Worm (Caenorhabditis elegans): ENCODE results near the gene K01A2.10.

The K01A2.10 gene

ce11 chrII:323048-323776, at the start of gene K01A2.10:
TSS of gene K01A2.10 (minus strand) at chrII:323098.
- TF ChIP-seq ets-7 (tag; optimal IDR thresholded peaks at IDR 0.05) (no peak), hmg-4 (GFP tag; optimal IDR thresholded peaks at IDR 0.05) (peak; percentile 45), tbx-37 (GFP tag; conservative IDR thresholded peaks at IDR 0.05) (no peak), aly-1 (tag; optimal IDR thresholded peaks at IDR 0.05) (no peak), ama-1 (optimal IDR thresholded peaks at IDR 0.05) (no peak)

DNA sequence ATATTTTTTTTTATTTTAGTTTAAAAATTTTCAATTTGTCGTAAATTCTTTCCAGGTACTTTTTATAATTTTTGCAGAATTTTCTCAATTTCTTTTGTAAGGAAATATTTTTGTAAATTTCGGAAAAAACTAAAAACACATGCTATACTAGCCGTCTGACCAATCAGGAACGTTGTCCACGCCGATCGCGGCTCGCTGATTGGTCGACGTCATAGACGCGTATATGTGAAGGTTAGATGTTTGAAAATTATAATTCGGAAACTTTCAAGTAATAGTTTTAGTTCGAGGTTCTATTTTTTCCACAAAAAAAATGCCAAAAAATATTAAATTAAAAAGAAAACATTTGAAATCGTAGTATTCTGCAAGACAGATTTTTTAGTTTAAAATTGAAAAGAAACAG, 49.3 kb upstream of the K01A2.10 start:
- no peak for TF ChIP-seq pes-1 (GFP tag; IDR thresholded peaks at IDR 0.05)
- no peak for TF ChIP-seq ets-7 (tag; optimal IDR thresholded peaks at IDR 0.05)
- no peak for TF ChIP-seq scrt-1 (GFP tag; IDR thresholded peaks at IDR 0.05)
- no peak for TF ChIP-seq flt-1 (GFP tag; IDR thresholded peaks at IDR 0.05)
- TF ChIP-seq hmbx-1 (tag; optimal IDR thresholded peaks at IDR 0.05): no peak
- no peak for TF ChIP-seq B0310.2 (tag; optimal IDR thresholded peaks at IDR 0.05)
- TF ChIP-seq hmg-4 (GFP tag; optimal IDR thresholded peaks at IDR 0.05): no peak
- no peak for TF ChIP-seq tra-4 (tag; optimal IDR thresholded peaks at IDR 0.05)
- no peak for TF ChIP-seq ceh-36 (tag; optimal IDR thresholded peaks at IDR 0.05)
- no peak for TF ChIP-seq tbx-11 (GFP tag; IDR thresholded peaks at IDR 0.05)
- no peak for TF ChIP-seq tbx-37 (GFP tag; conservative IDR thresholded peaks at IDR 0.05)
- TF ChIP-seq ceh-13 (GFP tag; optimal IDR thresholded peaks at IDR 0.05): no peak

DNA sequence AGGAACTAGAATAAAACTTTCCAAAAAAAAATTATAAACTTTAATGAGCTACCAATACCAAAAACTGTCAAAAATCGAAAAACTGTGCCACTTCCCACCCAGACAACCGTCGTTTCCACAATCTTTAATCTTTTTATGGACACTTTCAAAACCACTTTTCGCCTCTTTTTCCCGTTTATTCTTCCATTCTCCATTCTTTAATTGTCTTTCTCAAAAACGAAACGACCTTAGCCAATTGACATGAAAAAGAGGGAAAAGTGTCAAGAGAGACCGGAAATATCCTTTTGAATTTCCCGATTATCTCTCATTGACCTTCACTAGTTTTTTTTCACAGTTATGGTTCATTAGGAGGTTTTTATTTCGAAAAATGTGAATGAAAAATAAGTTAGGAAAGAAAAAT, 48.7 kb upstream of the K01A2.10 start:
- TF ChIP-seq ceh-13 (GFP tag; optimal IDR thresholded peaks at IDR 0.05): no peak
- TF ChIP-seq ets-7 (tag; optimal IDR thresholded peaks at IDR 0.05): no peak
- no peak for TF ChIP-seq tra-4 (tag; optimal IDR thresholded peaks at IDR 0.05)
- TF ChIP-seq sea-1 (GFP tag; conservative IDR thresholded peaks at IDR 0.05): no peak
- no peak for TF ChIP-seq F13C5.2 (tag; optimal IDR thresholded peaks at IDR 0.05)
- no peak for TF ChIP-seq hmbx-1 (tag; optimal IDR thresholded peaks at IDR 0.05)
- no peak for TF ChIP-seq aly-1 (tag; optimal IDR thresholded peaks at IDR 0.05)
- TF ChIP-seq flt-1 (GFP tag; IDR thresholded peaks at IDR 0.05): no peak
- TF ChIP-seq tbx-11 (GFP tag; IDR thresholded peaks at IDR 0.05): no peak
- no peak for TF ChIP-seq ama-1 (optimal IDR thresholded peaks at IDR 0.05)
- no peak for TF ChIP-seq hnd-1 (tag; optimal IDR thresholded peaks at IDR 0.05)
- TF ChIP-seq tbx-37 (GFP tag; conservative IDR thresholded peaks at IDR 0.05): no peak
- no peak for TF ChIP-seq scrt-1 (GFP tag; IDR thresholded peaks at IDR 0.05)
- no peak for TF ChIP-seq ceh-36 (tag; optimal IDR thresholded peaks at IDR 0.05)
- TF ChIP-seq hmg-4 (GFP tag; optimal IDR thresholded peaks at IDR 0.05): no peak
- no peak for TF ChIP-seq B0310.2 (tag; optimal IDR thresholded peaks at IDR 0.05)
- TF ChIP-seq pes-1 (GFP tag; IDR thresholded peaks at IDR 0.05): no peak

ce11 chrII:370394-370793, 47.5 kb upstream of the K01A2.10 start:
- TF ChIP-seq ceh-36 (tag; optimal IDR thresholded peaks at IDR 0.05) (no peak), ets-7 (tag; optimal IDR thresholded peaks at IDR 0.05) (no peak), F13C5.2 (tag; optimal IDR thresholded peaks at IDR 0.05) (no peak), ama-1 (optimal IDR thresholded peaks at IDR 0.05) (no peak), aly-1 (tag; optimal IDR thresholded peaks at IDR 0.05) (no peak), B0310.2 (tag; optimal IDR thresholded peaks at IDR 0.05) (no peak), tbx-11 (GFP tag; IDR thresholded peaks at IDR 0.05) (no peak), scrt-1 (GFP tag; IDR thresholded peaks at IDR 0.05) (no peak), hnd-1 (tag; optimal IDR thresholded peaks at IDR 0.05) (no peak), hmbx-1 (tag; optimal IDR thresholded peaks at IDR 0.05) (no peak), flt-1 (GFP tag; IDR thresholded peaks at IDR 0.05) (no peak), pes-1 (GFP tag; IDR thresholded peaks at IDR 0.05) (no peak), tbx-37 (GFP tag; conservative IDR thresholded peaks at IDR 0.05) (no peak), ceh-13 (GFP tag; optimal IDR thresholded peaks at IDR 0.05) (no peak), sea-1 (GFP tag; conservative IDR thresholded peaks at IDR 0.05) (no peak), tra-4 (tag; optimal IDR thresholded peaks at IDR 0.05) (no peak), hmg-4 (GFP tag; optimal IDR thresholded peaks at IDR 0.05) (no peak)

- no peak for TF ChIP-seq aly-1 (tag; optimal IDR thresholded peaks at IDR 0.05)
- TF ChIP-seq ceh-13 (GFP tag; optimal IDR thresholded peaks at IDR 0.05): no peak
- no peak for TF ChIP-seq F13C5.2 (tag; optimal IDR thresholded peaks at IDR 0.05)
- TF ChIP-seq hmg-4 (GFP tag; optimal IDR thresholded peaks at IDR 0.05): no peak
- no peak for TF ChIP-seq tbx-11 (GFP tag; IDR thresholded peaks at IDR 0.05)
- TF ChIP-seq sea-1 (GFP tag; conservative IDR thresholded peaks at IDR 0.05): no peak
- no peak for TF ChIP-seq hnd-1 (tag; optimal IDR thresholded peaks at IDR 0.05)
- no peak for TF ChIP-seq tra-4 (tag; optimal IDR thresholded peaks at IDR 0.05)
- TF ChIP-seq flt-1 (GFP tag; IDR thresholded peaks at IDR 0.05): no peak
- no peak for TF ChIP-seq ets-7 (tag; optimal IDR thresholded peaks at IDR 0.05)
- no peak for TF ChIP-seq ceh-36 (tag; optimal IDR thresholded peaks at IDR 0.05)
Measured at ce11 chrII:367455-367854, 44.6 kb upstream of the K01A2.10 start, which contains the start of gene ptr-3. TSS of gene ptr-3 (minus strand) at chrII:367555.

DNA sequence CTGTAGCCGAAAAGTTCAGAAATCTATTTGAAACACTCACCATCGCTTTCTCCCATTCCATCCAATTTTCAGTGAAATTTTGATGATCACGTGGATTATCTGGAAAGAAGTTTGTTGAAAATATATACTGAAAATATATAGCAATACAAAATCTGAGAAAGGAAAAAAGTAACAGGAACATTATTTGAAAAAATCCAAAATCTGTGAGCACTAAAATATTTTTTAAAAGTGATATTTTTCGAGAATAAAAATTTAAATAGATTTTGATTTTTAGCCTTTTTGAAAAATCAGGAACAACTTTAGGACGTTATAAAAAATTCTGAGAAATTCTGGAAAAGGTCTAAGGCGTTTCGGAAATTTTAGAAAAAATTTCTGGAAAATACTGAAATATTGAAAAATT, 34.1 kb upstream of the K01A2.10 start, which contains the start of gene dmsr-4:
Gene dmsr-4 (minus strand): TSS at position 101 of the 400 bp plus-strand sequence.
- TF ChIP-seq flt-1 (GFP tag; IDR thresholded peaks at IDR 0.05): no peak
- no peak for TF ChIP-seq ceh-36 (tag; optimal IDR thresholded peaks at IDR 0.05)
- TF ChIP-seq tra-4 (tag; optimal IDR thresholded peaks at IDR 0.05): no peak
- no peak for TF ChIP-seq F13C5.2 (tag; optimal IDR thresholded peaks at IDR 0.05)
- TF ChIP-seq ama-1 (optimal IDR thresholded peaks at IDR 0.05): no peak
- TF ChIP-seq ceh-13 (GFP tag; optimal IDR thresholded peaks at IDR 0.05): no peak
- no peak for TF ChIP-seq B0310.2 (tag; optimal IDR thresholded peaks at IDR 0.05)
- no peak for TF ChIP-seq sea-1 (GFP tag; conservative IDR thresholded peaks at IDR 0.05)
- no peak for TF ChIP-seq tbx-11 (GFP tag; IDR thresholded peaks at IDR 0.05)
- no peak for TF ChIP-seq aly-1 (tag; optimal IDR thresholded peaks at IDR 0.05)
- no peak for TF ChIP-seq hmg-4 (GFP tag; optimal IDR thresholded peaks at IDR 0.05)
- no peak for TF ChIP-seq ets-7 (tag; optimal IDR thresholded peaks at IDR 0.05)
- TF ChIP-seq pes-1 (GFP tag; IDR thresholded peaks at IDR 0.05): no peak
- TF ChIP-seq scrt-1 (GFP tag; IDR thresholded peaks at IDR 0.05): no peak
- TF ChIP-seq hnd-1 (tag; optimal IDR thresholded peaks at IDR 0.05): no peak
- TF ChIP-seq hmbx-1 (tag; optimal IDR thresholded peaks at IDR 0.05): no peak
- TF ChIP-seq tbx-37 (GFP tag; conservative IDR thresholded peaks at IDR 0.05): no peak

DNA sequence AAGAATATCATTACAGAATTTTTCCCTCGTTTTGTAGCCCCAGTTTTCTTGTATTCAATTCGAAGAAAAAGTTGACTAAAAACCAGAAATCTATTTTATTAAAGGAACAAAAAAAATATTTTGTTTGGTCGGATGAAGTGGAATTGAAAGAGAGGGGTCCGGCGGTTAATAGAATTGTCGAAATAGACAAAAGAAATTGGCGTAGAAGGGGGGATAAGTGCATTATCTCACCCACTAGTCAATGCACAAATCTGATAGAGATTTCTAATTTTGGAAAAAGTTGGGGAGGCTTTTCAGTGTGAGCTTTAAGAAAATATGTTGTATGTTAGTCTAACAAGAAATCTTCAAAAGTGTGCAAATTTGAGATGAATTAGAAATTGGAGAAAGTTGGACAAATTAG, 31.6 kb upstream of the K01A2.10 start:
- no peak for TF ChIP-seq flt-1 (GFP tag; IDR thresholded peaks at IDR 0.05)
- TF ChIP-seq tra-4 (tag; optimal IDR thresholded peaks at IDR 0.05): no peak
- TF ChIP-seq sea-1 (GFP tag; conservative IDR thresholded peaks at IDR 0.05): no peak
- no peak for TF ChIP-seq F13C5.2 (tag; optimal IDR thresholded peaks at IDR 0.05)
- no peak for TF ChIP-seq tbx-11 (GFP tag; IDR thresholded peaks at IDR 0.05)
- no peak for TF ChIP-seq ama-1 (optimal IDR thresholded peaks at IDR 0.05)
- no peak for TF ChIP-seq ceh-36 (tag; optimal IDR thresholded peaks at IDR 0.05)
- no peak for TF ChIP-seq hmbx-1 (tag; optimal IDR thresholded peaks at IDR 0.05)
- TF ChIP-seq B0310.2 (tag; optimal IDR thresholded peaks at IDR 0.05): no peak
- TF ChIP-seq hmg-4 (GFP tag; optimal IDR thresholded peaks at IDR 0.05): no peak
- no peak for TF ChIP-seq hnd-1 (tag; optimal IDR thresholded peaks at IDR 0.05)
- no peak for TF ChIP-seq aly-1 (tag; optimal IDR thresholded peaks at IDR 0.05)
- TF ChIP-seq tbx-37 (GFP tag; conservative IDR thresholded peaks at IDR 0.05): no peak
- no peak for TF ChIP-seq scrt-1 (GFP tag; IDR thresholded peaks at IDR 0.05)
